Worm (Caenorhabditis elegans) whole organism, early embryonic: Measurements from ENCODE around the gene K04C2.8.

Experiments
- F13C5.2 ChIP-seq: sonication (generic microtip); optimal IDR thresholded peaks from 2 replicates; lab custom pipeline; 2017; ENCODE audit warnings: mild to moderate bottlenecking, missing genetic modification characterization, inconsistent platforms, missing compliant biosample characterization
- ama-1 ChIP-seq: fragments of 150-350 bp; optimal IDR thresholded peaks from 2 replicates; lab custom pipeline; 2014
- flt-1 ChIP-seq: fragments of 200-800 bp; sonication (Bioruptor generic); IDR thresholded peaks from 2 replicates; pipeline ENCODE4 v1.3.6; 2022; ENCODE audit warnings: missing genetic modification characterization, missing compliant biosample characterization

- TF ChIP-seq F13C5.2 (tag; lab: Kevin White, UChicago), result no peak
- no peak for TF ChIP-seq ama-1
- no peak for TF ChIP-seq flt-1 (GFP tag; lab: Robert Waterston, UW)
Measured at ce11 chrIII:6831312-6831711, 38.8 kb upstream of the K04C2.8 start.
